Fruit fly (Drosophila melanogaster): ENCODE results near the gene ATP7.

The ATP7 gene

DNA sequence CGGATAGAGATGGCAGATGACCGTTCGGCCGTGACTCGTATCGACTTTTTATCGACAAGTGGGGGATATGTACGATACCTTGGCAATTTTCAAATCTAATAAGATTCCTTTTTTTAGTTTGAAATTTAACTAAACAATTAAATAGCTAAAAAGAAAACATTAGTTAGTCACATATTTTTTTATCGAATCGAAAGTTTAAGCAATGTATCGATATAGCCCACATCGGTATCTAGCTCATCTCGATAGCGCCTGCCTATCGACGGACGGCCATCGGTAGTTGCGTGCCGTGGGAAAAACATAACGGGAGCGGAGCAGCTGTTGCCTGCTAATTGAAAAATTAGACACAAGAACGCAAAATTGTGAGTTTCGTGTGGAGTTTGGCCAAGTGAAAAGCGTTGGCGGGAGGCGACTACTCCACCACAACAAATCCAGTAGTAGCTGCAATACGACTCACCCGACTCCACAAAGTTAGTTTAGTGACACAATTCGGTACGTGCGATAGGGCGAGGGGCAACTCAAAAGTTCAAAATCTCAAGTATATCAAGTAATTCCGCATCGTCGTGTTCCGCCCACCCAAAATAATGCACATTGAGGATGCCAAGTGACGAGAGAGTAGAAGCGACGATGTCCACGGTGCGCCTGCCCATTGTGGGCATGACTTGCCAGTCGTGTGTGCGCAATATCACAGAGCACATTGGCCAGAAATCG, at the start of gene ATP7, which contains the start of gene CG10347:
TSS of gene ATP7 (plus strand) at position 265 of the 708 bp plus-strand sequence.
TSS of gene CG10347 (minus strand) at position 174 of the 708 bp plus-strand sequence.
- TF ChIP-seq insv (optimal IDR thresholded peaks at IDR 0.05) = no peak
- no peak for TF ChIP-seq Myc (optimal IDR thresholded peaks at IDR 0.05)
- no peak for TF ChIP-seq ttk (optimal IDR thresholded peaks at IDR 0.05)
- TF ChIP-seq Sin3A (optimal IDR thresholded peaks at IDR 0.05) = no peak
- no peak for TF ChIP-seq h (optimal IDR thresholded peaks at IDR 0.05)
- no peak for TF ChIP-seq psq (optimal IDR thresholded peaks at IDR 0.05)

DNA sequence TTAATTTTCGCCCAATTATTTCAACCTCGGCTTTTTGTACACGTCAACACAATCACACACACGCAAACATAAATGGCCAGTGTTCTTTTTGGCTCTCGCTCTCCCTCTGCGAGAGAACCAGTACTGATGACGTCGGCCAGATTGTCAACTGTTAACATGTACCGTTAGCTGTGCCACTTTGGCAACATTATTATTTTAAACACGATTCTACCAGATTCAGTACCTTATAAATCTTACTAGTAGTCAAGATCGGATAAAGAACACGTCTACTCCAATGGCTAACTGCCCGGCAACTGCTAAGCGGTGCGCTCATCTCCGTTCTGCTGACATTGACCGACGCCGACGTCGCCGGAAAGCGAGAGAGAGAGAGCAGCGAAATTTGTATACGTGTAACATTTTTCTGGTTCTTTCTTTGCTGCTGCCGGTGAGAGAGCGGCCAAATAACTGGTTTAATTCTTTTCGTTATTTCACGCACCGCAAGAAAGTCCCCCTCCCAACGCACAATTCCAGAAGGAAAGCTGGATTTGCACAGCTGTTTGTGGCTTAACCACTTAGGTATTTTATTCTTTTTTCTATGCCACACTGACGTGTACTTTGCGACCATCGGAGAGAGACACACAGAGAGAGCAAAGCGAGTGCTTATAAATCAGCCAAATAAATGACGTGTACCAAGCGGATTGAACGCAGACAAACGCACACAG, 49.6 kb upstream of the ATP7 start:
- TF ChIP-seq Sin3A (optimal IDR thresholded peaks at IDR 0.05) (no peak), h (optimal IDR thresholded peaks at IDR 0.05) (no peak), insv (optimal IDR thresholded peaks at IDR 0.05) (no peak), psq (optimal IDR thresholded peaks at IDR 0.05) (no peak), ttk (optimal IDR thresholded peaks at IDR 0.05) (no peak), Myc (optimal IDR thresholded peaks at IDR 0.05) (no peak)

DNA sequence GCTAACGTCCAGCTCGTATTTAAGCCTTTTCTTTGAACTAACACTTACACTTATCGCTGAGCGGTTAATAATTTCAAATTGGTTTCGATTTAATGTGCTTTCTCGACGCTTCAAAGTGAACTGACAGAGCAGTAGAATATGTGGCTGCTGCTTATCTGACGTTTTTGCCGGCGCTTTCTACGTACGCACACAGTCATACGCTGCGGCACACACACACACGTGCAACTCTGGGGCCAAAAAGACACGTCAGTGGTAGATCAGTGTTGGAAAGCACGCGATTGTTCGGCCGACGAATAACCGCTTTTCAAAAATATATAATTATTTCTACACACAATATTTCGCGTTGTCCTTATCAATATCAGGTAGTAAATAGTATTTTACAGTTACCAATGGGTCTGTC, 48.6 kb upstream of the ATP7 start:
- TF ChIP-seq h (optimal IDR thresholded peaks at IDR 0.05) (no peak), ttk (optimal IDR thresholded peaks at IDR 0.05) (no peak), Sin3A (optimal IDR thresholded peaks at IDR 0.05) (no peak), psq (optimal IDR thresholded peaks at IDR 0.05) (no peak), Myc (optimal IDR thresholded peaks at IDR 0.05) (no peak), insv (optimal IDR thresholded peaks at IDR 0.05) (no peak)

DNA sequence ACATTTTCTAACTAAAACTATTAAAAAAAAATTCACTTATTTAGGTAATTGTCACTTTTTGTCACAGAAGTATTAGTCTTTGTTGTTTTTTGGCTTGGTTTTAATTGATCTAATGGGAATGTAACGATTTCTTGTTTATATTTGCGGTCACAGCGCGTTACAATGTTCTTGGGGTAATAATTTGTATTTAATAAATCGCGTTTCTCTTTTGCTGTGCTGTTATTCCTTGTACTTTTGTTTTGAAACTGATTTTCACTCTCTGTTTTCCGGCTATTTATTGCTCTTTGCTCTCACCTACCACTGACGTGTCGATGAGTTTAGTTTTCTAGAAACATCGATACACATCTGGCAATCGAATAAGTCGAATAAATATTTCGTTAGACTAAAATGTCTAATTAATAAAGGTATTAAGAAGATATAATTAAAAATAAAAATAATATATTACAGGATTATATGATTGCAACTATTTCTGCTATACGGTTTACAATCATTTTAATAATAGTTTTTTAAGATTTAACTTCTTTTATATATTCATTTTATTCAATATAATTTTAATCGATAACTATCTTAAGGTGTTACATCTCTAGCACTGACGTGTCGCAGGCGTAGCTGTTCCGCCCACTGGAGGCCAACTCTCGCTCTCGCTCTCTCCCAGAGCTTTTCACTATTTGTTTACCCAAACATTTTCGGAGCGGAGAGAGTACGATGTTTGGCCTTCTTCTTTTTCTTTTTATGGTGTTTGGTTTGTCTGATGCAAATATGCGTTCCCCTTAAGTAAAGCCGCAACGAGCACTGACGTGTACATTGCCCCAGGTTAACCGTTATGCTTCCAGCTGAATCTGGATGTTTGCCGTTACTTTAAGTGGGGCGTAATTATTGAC, 47.7 kb upstream of the ATP7 start, which contains the start of gene Hsc70-3:
TSS of gene Hsc70-3 (minus strand) at position 251 of the 881 bp plus-strand sequence.
- TF ChIP-seq insv (optimal IDR thresholded peaks at IDR 0.05) (no peak), Myc (optimal IDR thresholded peaks at IDR 0.05) (no peak), Sin3A (optimal IDR thresholded peaks at IDR 0.05) (no peak), h (optimal IDR thresholded peaks at IDR 0.05) (no peak), psq (optimal IDR thresholded peaks at IDR 0.05) (peak; percentile 95)

DNA sequence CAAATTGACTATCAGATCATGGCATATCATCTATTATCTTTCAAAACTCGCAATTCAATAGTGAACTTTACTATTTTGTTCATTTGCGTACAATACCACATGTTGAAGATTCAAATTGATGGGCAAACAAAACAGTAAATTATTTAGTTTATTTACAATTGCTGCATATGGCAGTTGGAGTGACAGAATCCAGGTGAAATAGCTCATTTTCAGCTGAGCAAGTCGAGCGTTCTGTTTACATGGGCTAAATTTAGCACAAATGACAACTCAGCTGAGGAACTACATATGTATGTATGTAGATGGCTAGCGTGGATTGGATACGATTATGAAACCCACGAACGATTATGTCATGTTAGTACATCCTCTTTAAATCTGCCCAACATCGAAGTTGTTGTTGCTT, 42.0 kb upstream of the ATP7 start:
- TF ChIP-seq psq (optimal IDR thresholded peaks at IDR 0.05) (no peak), insv (optimal IDR thresholded peaks at IDR 0.05) (no peak), Myc (optimal IDR thresholded peaks at IDR 0.05) (no peak), Sin3A (optimal IDR thresholded peaks at IDR 0.05) (no peak), h (optimal IDR thresholded peaks at IDR 0.05) (no peak), ttk (optimal IDR thresholded peaks at IDR 0.05) (no peak)

DNA sequence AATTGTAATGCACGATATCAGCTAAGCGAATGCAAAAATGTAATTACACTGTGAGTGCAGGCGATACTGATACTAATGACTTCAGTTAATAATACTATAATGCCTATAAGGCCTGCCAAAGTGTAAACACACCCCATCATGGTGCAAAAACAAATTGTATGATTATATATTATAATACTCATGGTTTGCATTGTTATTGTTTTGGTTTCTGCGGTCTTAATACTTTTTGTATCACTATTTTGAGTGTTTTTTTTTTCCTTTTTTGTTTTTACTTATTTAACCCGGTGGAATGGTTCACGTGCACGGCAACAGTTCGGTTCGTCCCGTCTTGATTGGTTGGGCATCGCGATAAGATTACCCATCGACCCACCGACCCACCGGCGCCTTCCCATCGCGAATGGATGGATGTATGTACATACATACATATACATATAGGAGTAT, 41.1 kb upstream of the ATP7 start:
- TF ChIP-seq insv (optimal IDR thresholded peaks at IDR 0.05) = no peak
- no peak for TF ChIP-seq ttk (optimal IDR thresholded peaks at IDR 0.05)
- no peak for TF ChIP-seq Sin3A (optimal IDR thresholded peaks at IDR 0.05)
- no peak for TF ChIP-seq Myc (optimal IDR thresholded peaks at IDR 0.05)

DNA sequence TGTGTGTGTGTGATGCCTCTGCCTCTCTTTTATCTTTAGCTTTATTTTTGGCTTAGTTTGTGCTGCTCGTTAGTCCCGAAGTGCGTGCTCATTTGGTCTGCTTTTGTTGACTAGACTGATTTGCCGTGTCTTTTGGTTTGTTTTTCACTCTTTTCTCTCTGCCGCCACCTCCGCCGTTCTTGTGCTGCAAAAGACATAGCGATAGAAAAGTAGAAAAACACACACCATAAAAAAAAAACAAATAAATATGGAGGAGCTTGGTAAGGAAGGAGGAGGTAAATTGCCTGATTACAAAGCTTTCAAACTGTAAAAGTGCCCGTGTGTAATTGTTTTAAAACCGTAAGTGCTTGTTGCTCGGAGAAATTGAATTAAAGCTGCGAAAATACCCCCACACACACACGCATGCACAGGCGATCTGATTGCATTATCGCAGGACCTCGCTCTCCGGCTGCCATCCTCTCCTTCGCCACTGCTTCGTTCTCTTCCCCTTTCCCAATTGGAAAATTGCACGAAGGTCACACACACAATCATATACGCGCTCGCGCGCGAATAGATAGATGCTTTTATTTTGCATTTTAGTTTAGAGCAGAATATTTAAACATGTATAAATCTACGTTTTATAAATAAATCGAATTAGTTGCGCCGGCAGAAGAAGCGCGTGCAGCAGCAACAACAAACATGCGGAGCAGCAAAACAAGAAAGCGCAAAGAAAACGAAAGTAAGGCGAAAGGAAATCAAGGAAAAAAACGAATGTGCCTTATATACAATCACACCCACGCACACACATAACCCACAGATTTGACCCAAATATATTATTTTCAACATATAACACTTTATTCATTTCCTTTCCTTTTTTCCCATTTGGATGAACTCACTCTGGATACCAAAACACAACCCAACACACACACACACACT, 39.2 kb upstream of the ATP7 start:
- TF ChIP-seq psq (optimal IDR thresholded peaks at IDR 0.05) (no peak), ttk (optimal IDR thresholded peaks at IDR 0.05) (no peak), Myc (optimal IDR thresholded peaks at IDR 0.05) (no peak), insv (optimal IDR thresholded peaks at IDR 0.05) (no peak), Sin3A (optimal IDR thresholded peaks at IDR 0.05) (no peak)

DNA sequence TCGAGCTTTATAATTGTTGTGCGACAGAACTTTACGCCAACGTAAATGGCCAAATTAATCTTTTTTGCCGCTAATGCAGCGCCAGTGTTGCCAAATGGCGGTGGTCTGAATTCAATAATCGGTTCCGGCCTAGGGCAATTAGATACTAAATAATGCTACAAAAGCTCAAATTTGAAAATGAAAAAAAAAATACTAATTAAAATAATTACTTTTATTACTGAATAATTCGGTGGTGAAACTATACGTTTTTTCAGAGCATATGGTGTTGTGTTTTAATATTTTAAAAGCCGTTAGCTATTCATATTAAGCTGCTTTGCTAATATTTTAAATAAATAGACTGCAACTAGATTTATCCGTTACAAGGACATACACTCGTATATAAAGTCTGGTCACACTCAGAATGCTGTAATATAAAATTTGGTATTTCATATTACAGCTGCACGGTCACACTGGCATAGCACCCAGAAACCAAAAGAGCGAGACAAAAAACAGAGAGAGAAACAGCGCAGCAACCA, 38.3 kb upstream of the ATP7 start, which contains the start of the genes CG1578 and rudhira:
TSS of gene CG1578 (minus strand) at position 118 of the 515 bp plus-strand sequence.
TSS of gene rudhira (plus strand) at position 465 of the 515 bp plus-strand sequence.
- TF ChIP-seq Sin3A (optimal IDR thresholded peaks at IDR 0.05) = no peak
- TF ChIP-seq psq (optimal IDR thresholded peaks at IDR 0.05) = no peak
- no peak for TF ChIP-seq ttk (optimal IDR thresholded peaks at IDR 0.05)
- TF ChIP-seq Myc (optimal IDR thresholded peaks at IDR 0.05) = no peak
- no peak for TF ChIP-seq insv (optimal IDR thresholded peaks at IDR 0.05)
- TF ChIP-seq h (optimal IDR thresholded peaks at IDR 0.05) = no peak

DNA sequence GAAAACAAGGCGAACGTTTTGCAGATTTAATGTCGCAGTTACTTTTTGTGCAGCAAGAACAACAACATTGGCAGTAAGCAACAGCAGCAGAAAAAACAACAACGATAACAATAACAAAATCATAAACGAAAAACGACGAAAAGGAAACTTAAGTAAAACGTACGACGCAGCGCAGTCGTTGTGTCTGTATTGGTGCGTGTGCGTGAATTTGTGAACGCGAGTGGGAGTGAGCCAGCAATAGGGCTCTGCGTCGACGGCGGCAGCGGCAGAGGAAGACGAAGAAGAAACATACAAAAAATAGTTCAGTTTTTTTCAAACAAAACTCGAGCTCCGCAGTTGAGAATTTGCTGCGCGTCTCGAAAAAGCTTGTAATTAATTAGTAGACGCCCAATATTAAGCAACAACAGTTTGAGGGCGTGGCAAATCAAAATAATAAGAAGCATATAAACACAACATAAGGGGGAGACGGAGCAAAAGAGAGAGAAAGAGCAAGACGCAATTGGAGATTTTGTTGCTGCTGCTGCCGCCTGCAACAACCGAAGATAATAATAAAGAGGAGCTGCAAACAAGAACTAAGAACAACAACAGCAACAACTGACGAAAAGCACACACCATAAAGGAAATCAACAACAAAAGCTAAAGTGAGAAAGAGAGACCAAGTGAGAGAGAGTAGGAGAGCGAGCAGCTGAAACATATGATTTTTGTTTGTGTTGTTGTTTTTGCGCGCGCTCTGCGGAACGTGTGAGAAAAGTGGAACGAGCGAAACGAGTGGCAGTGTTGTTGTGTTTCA, 37.4 kb upstream of the ATP7 start:
- TF ChIP-seq Myc (optimal IDR thresholded peaks at IDR 0.05) (no peak), psq (optimal IDR thresholded peaks at IDR 0.05) (peak; percentile 29), ttk (optimal IDR thresholded peaks at IDR 0.05) (no peak)
